Worm (Caenorhabditis elegans) whole organism, L2 larva: ENCODE measurements around the gene str-60.

Experiments
- aly-2 ChIP-seq: fragments of 150-350 bp; optimal IDR thresholded peaks from 2 replicates; lab custom pipeline; 2014; ENCODE audit warnings: missing biosample characterization, missing genetic modification characterization
- ama-1 ChIP-seq: fragments of 150-350 bp; optimal IDR thresholded peaks from 2 replicates; lab custom pipeline; 2018; ENCODE audit warnings: inconsistent platforms
- elt-1 ChIP-seq: fragments of 150-350 bp; optimal IDR thresholded peaks from 2 replicates; lab custom pipeline; 2014; ENCODE audit warnings: missing biosample characterization, missing genetic modification characterization
- nhr-11 ChIP-seq: fragments of 150-350 bp; optimal IDR thresholded peaks from 2 replicates; lab custom pipeline; 2014; ENCODE audit warnings: missing biosample characterization, missing genetic modification characterization
- zag-1 ChIP-seq: fragments of 150-350 bp; optimal IDR thresholded peaks from 2 replicates; lab custom pipeline; 2014; ENCODE audit warnings: missing biosample characterization, missing genetic modification characterization

- TF ChIP-seq aly-2 (no peak), nhr-11 (no peak), zag-1 (no peak), elt-1 (no peak), ama-1 (lab: Kevin White, UChicago) (no peak)
Observed at ce11 chrV:15863042-15863441, 34.8 kb upstream of the str-60 start, which contains the start of gene srh-299.
